Worm (Caenorhabditis elegans) whole organism, L4 larva: Measurements from ENCODE around the gene piit-1.

Experiments
- madf-9 ChIP-seq: fragments of 200-800 bp; sonication (Bioruptor generic); conservative IDR thresholded peaks from 2 replicates; pipeline ENCODE4 v1.3.6; 2022; ENCODE audit warnings: missing genetic modification reagents, missing genetic modification characterization, missing compliant biosample characterization
- mep-1 ChIP-seq: fragments of 150-350 bp; sonication (generic microtip); optimal IDR thresholded peaks from 3 replicates; lab custom pipeline; 2014; ENCODE audit warnings: missing biosample characterization, missing genetic modification characterization
- pha-4 ChIP-seq, 2 experiments: fragments of 150-350 bp in 1 of 2; fragments of 200-800 bp in 1 of 2; sonication (Bioruptor generic) in 1 of 2; IDR thresholded peaks in 1 of 2; optimal IDR thresholded peaks in 1 of 2; 2 replicates each; pipeline versions ENCODE4 v1.3.6 to Lab custom; 2014 to 2022; ENCODE audit warnings: missing genetic modification characterization in 2 of 2, missing genetic modification reagents in 2 of 2, missing biosample characterization in 1 of 2, missing compliant biosample characterization in 1 of 2
- saeg-2 ChIP-seq: fragments of 200-800 bp; sonication (Bioruptor generic); IDR thresholded peaks from 2 replicates; pipeline ENCODE4 v1.3.6; 2022; ENCODE audit warnings: missing genetic modification reagents, missing genetic modification characterization, missing compliant biosample characterization
- sdz-12 ChIP-seq: fragments of 200-800 bp; sonication (Bioruptor generic); optimal IDR thresholded peaks from 2 replicates; lab custom pipeline; 2018; ENCODE audit warnings: mild to moderate bottlenecking, missing genetic modification characterization, missing compliant biosample characterization

ce11 chrV:11562643-11563042 is 47.3 kb downstream of the piit-1 start, which contains the start of gene srx-86:
- TF ChIP-seq sdz-12 (GFP tag; lab: Kevin White, UChicago) (no peak), madf-9 (GFP tag; lab: Robert Waterston, UW) (no peak), mep-1 (tag; lab: Kevin White, UChicago) (no peak), pha-4 (GFP tag; IDR thresholded peaks at IDR 0.05; lab: Robert Waterston, UW) (no peak), pha-4 (tag; optimal IDR thresholded peaks at IDR 0.05; lab: Kevin White, UChicago) (no peak), saeg-2 (GFP tag; lab: Robert Waterston, UW) (no peak)
